Worm (Caenorhabditis elegans): ENCODE data around the gene C53A5.2.

C53A5.2 gene

ce11 chrV:14523105-14523504, at the start of gene C53A5.2:
TSS of gene C53A5.2 (minus strand) at chrV:14523205.
- no peak for TF ChIP-seq lin-15B (tag; optimal IDR thresholded peaks at IDR 0.05)
- TF ChIP-seq nhr-43 (tag; optimal IDR thresholded peaks at IDR 0.05; ENCODE audit: poor library complexity, severe bottlenecking) = no peak
- no peak for TF ChIP-seq egl-5 (tag; optimal IDR thresholded peaks at IDR 0.05)
- TF ChIP-seq ZK546.5 (tag; optimal IDR thresholded peaks at IDR 0.05) = no peak
- TF ChIP-seq fkh-10 (GFP tag; optimal IDR thresholded peaks at IDR 0.05) = no peak
- TF ChIP-seq pha-4 (tag; optimal IDR thresholded peaks at IDR 0.05) = no peak
- no peak for TF ChIP-seq ceh-16 (tag; optimal IDR thresholded peaks at IDR 0.05)
- no peak for TF ChIP-seq nhr-28 (tag; optimal IDR thresholded peaks at IDR 0.05)
- no peak for TF ChIP-seq lin-39 (tag; optimal IDR thresholded peaks at IDR 0.05)
- no peak for TF ChIP-seq nhr-11 (tag; optimal IDR thresholded peaks at IDR 0.05)
- no peak for TF ChIP-seq nhr-77 (tag; optimal IDR thresholded peaks at IDR 0.05)

- TF ChIP-seq nhr-28 (tag; optimal IDR thresholded peaks at IDR 0.05) = no peak
Observed at ce11 chrV:14562589-14562988, 39.6 kb upstream of the C53A5.2 start, which contains the start of gene C53A5.11. TSS of gene C53A5.11 (plus strand) at chrV:14562889.

- TF ChIP-seq sea-2 (GFP tag; optimal IDR thresholded peaks at IDR 0.05) (no peak), zag-1 (tag; optimal IDR thresholded peaks at IDR 0.05) (no peak), fkh-2 (tag; optimal IDR thresholded peaks at IDR 0.05) (no peak)
Observed at ce11 chrV:14559312-14559711, 36.3 kb upstream of the C53A5.2 start, which contains the start of gene srt-32. TSS of gene srt-32 (plus strand) at chrV:14559612.

ce11 chrV:14558757-14559156, 35.8 kb upstream of the C53A5.2 start, which contains the start of gene C53A5.9:
TSS of gene C53A5.9 (minus strand) at chrV:14558857.
- no peak for TF ChIP-seq elt-1 (tag; optimal IDR thresholded peaks at IDR 0.05)
- TF ChIP-seq fkh-2 (tag; optimal IDR thresholded peaks at IDR 0.05) = no peak

ce11 chrV:14556187-14556586, 33.2 kb upstream of the C53A5.2 start, which contains the start of gene srg-47:
TSS of gene srg-47 (minus strand) at chrV:14556287.
- TF ChIP-seq lsy-12 (tag; optimal IDR thresholded peaks at IDR 0.05) (no peak), daf-12 (tag; optimal IDR thresholded peaks at IDR 0.05) (no peak), elt-3 (tag; optimal IDR thresholded peaks at IDR 0.05) (no peak), nhr-28 (tag; optimal IDR thresholded peaks at IDR 0.05) (no peak), nhr-76 (tag; optimal IDR thresholded peaks at IDR 0.05) (no peak), sea-2 (GFP tag; optimal IDR thresholded peaks at IDR 0.05) (no peak), nhr-237 (tag; optimal IDR thresholded peaks at IDR 0.05) (no peak)

- TF ChIP-seq ceh-82 (tag; optimal IDR thresholded peaks at IDR 0.05) = no peak
- TF ChIP-seq pha-4 (tag; optimal IDR thresholded peaks at IDR 0.05) = no peak
- TF ChIP-seq R02D3.7 (tag; optimal IDR thresholded peaks at IDR 0.05) = no peak
- peak; percentile 7 for TF ChIP-seq elt-2 (tag; optimal IDR thresholded peaks at IDR 0.05)
- no peak for TF ChIP-seq ceh-28 (tag; optimal IDR thresholded peaks at IDR 0.05)
Observed at ce11 chrV:14548510-14548909, 25.5 kb upstream of the C53A5.2 start.

- TF ChIP-seq ceh-28 (tag; optimal IDR thresholded peaks at IDR 0.05) (no peak), elt-1 (tag; optimal IDR thresholded peaks at IDR 0.05) (no peak), zag-1 (tag; optimal IDR thresholded peaks at IDR 0.05) (no peak), nhr-77 (tag; optimal IDR thresholded peaks at IDR 0.05) (no peak), jun-1 (tag; optimal IDR thresholded peaks at IDR 0.05) (no peak)
Observed at ce11 chrV:14546569-14546968, 23.6 kb upstream of the C53A5.2 start, which contains the start of gene C53A5.13. TSS of gene C53A5.13 (plus strand) at chrV:14546869.

ce11 chrV:14545816-14546283, 22.8 kb upstream of the C53A5.2 start, which contains the start of gene rike-1:
TSS of gene rike-1 (minus strand) at chrV:14545866.
- TF ChIP-seq ama-1 (optimal IDR thresholded peaks at IDR 0.05) (peak; percentile 11), nfya-1 (tag; optimal IDR thresholded peaks at IDR 0.05; ENCODE audit: insufficient read depth) (peak; percentile 42), elt-2 (tag; optimal IDR thresholded peaks at IDR 0.05) (no peak), snpc-4 (tag; optimal IDR thresholded peaks at IDR 0.05) (peak; percentile 47), nhr-25 (tag; optimal IDR thresholded peaks at IDR 0.05) (no peak), lin-15B (tag; optimal IDR thresholded peaks at IDR 0.05) (peak; percentile 62), fos-1 (tag; optimal IDR thresholded peaks at IDR 0.05) (no peak)

Data from whole organism, L3 larva.